Worm (Caenorhabditis elegans) whole organism, late embryonic: ENCODE measurements around the gene C15B12.3.

Source experiments
- C08G9.2 ChIP-seq: sonication (generic microtip); optimal IDR thresholded peaks from 2 replicates; lab custom pipeline; 2016; ENCODE audit warnings: mild to moderate bottlenecking, missing genetic modification characterization, moderate library complexity, missing compliant biosample characterization
- C38D4.7 ChIP-seq: fragments of 200-800 bp; sonication (Bioruptor generic); optimal IDR thresholded peaks from 2 replicates; lab custom pipeline; 2018; ENCODE audit warnings: mild to moderate bottlenecking, missing genetic modification characterization, moderate library complexity, missing compliant biosample characterization
- T23F11.4 ChIP-seq: fragments of 200-800 bp; sonication (Bioruptor generic); optimal IDR thresholded peaks from 2 replicates; lab custom pipeline; 2018; ENCODE audit warnings: mild to moderate bottlenecking, missing genetic modification characterization, missing compliant biosample characterization
- Y22D7AL.16 ChIP-seq: sonication (generic microtip); optimal IDR thresholded peaks from 2 replicates; lab custom pipeline; 2016; ENCODE audit warnings: missing genetic modification characterization, missing compliant biosample characterization
- ceh-18 ChIP-seq: sonication (generic microtip); optimal IDR thresholded peaks from 2 replicates; lab custom pipeline; 2016; ENCODE audit warnings: missing genetic modification characterization, missing compliant biosample characterization
- ceh-22 ChIP-seq: sonication (generic microtip); optimal IDR thresholded peaks from 2 replicates; lab custom pipeline; 2017; ENCODE audit warnings: missing biosample characterization, missing genetic modification characterization
- ceh-24 ChIP-seq: sonication (generic microtip); optimal IDR thresholded peaks from 2 replicates; lab custom pipeline; 2016; ENCODE audit warnings: mild to moderate bottlenecking, missing genetic modification characterization, missing compliant biosample characterization
- ceh-30 ChIP-seq: fragments of 150-350 bp; optimal IDR thresholded peaks from 2 replicates; lab custom pipeline; 2014; ENCODE audit warnings: missing biosample characterization, missing genetic modification characterization
- ceh-31 ChIP-seq: sonication (generic microtip); optimal IDR thresholded peaks from 2 replicates; lab custom pipeline; 2016; ENCODE audit warnings: missing genetic modification characterization, missing compliant biosample characterization
- ceh-48 ChIP-seq: sonication (generic microtip); optimal IDR thresholded peaks from 2 replicates; lab custom pipeline; 2016; ENCODE audit warnings: missing genetic modification characterization, inconsistent platforms, missing compliant biosample characterization
- ceh-6 ChIP-seq: fragments of 200-800 bp; sonication (Bioruptor generic); optimal IDR thresholded peaks from 2 replicates; lab custom pipeline; 2018; ENCODE audit warnings: mild to moderate bottlenecking, missing genetic modification characterization, missing compliant biosample characterization
- ceh-9 ChIP-seq: sonication (generic microtip); optimal IDR thresholded peaks from 2 replicates; lab custom pipeline; 2016; ENCODE audit warnings: mild to moderate bottlenecking, missing genetic modification characterization, inconsistent platforms, missing compliant biosample characterization
- che-1 ChIP-seq: sonication (generic microtip); optimal IDR thresholded peaks from 2 replicates; lab custom pipeline; 2016; ENCODE audit warnings: mild to moderate bottlenecking, missing genetic modification characterization, missing compliant biosample characterization
- dmd-4 ChIP-seq: sonication (generic microtip); optimal IDR thresholded peaks from 2 replicates; lab custom pipeline; 2016; ENCODE audit warnings: borderline replicate concordance, missing genetic modification characterization, missing compliant biosample characterization
- elt-2 ChIP-seq: sonication (generic microtip); optimal IDR thresholded peaks from 2 replicates; lab custom pipeline; 2016; ENCODE audit warnings: missing genetic modification reagents, missing genetic modification characterization, missing compliant biosample characterization
- ets-4 ChIP-seq: sonication (generic microtip); optimal IDR thresholded peaks from 2 replicates; lab custom pipeline; 2016; ENCODE audit warnings: missing genetic modification characterization, missing compliant biosample characterization
- fkh-10 ChIP-seq: fragments of 150-350 bp; optimal IDR thresholded peaks from 2 replicates; lab custom pipeline; 2014; ENCODE audit warnings: missing biosample characterization, missing genetic modification reagents, missing genetic modification characterization
- fkh-6 ChIP-seq: sonication (generic microtip); optimal IDR thresholded peaks from 2 replicates; lab custom pipeline; 2016; ENCODE audit warnings: missing genetic modification characterization, missing compliant biosample characterization
- gmeb-2 ChIP-seq: sonication (generic microtip); optimal IDR thresholded peaks from 2 replicates; lab custom pipeline; 2016; ENCODE audit warnings: missing genetic modification characterization, inconsistent platforms, missing compliant biosample characterization
- hlh-13 ChIP-seq: fragments of 200-800 bp; sonication (Bioruptor generic); optimal IDR thresholded peaks from 2 replicates; lab custom pipeline; 2018; ENCODE audit warnings: mild to moderate bottlenecking, missing genetic modification characterization, missing compliant biosample characterization
- hlh-15 ChIP-seq: sonication (generic microtip); optimal IDR thresholded peaks from 2 replicates; lab custom pipeline; 2016; ENCODE audit warnings: missing genetic modification characterization, missing compliant biosample characterization
- hlh-30 ChIP-seq: sonication (generic microtip); optimal IDR thresholded peaks from 2 replicates; lab custom pipeline; 2017; ENCODE audit warnings: antibody characterized with exemption, missing genetic modification characterization, missing compliant biosample characterization; ENCODE audit not compliant: insufficient read depth
- hlh-6 ChIP-seq: sonication (generic microtip); optimal IDR thresholded peaks from 2 replicates; lab custom pipeline; 2016; ENCODE audit warnings: missing genotype, missing genetic modification characterization, missing compliant biosample characterization
- hlh-8 ChIP-seq: sonication (generic microtip); optimal IDR thresholded peaks from 2 replicates; lab custom pipeline; 2016; ENCODE audit warnings: missing genotype, missing genetic modification characterization, missing compliant biosample characterization
- lim-6 ChIP-seq: sonication (generic microtip); optimal IDR thresholded peaks from 2 replicates; lab custom pipeline; 2016; ENCODE audit warnings: missing genetic modification characterization, missing compliant biosample characterization
- nfya-1 ChIP-seq: sonication (generic microtip); optimal IDR thresholded peaks from 2 replicates; lab custom pipeline; 2017; ENCODE audit warnings: missing genetic modification characterization, mild to moderate bottlenecking, missing compliant biosample characterization, antibody characterized with exemption, moderate library complexity
- nhr-11 ChIP-seq: fragments of 150-350 bp; optimal IDR thresholded peaks from 2 replicates; lab custom pipeline; 2014; ENCODE audit warnings: missing biosample characterization, missing genetic modification characterization
- odd-2 ChIP-seq: sonication (generic microtip); optimal IDR thresholded peaks from 2 replicates; lab custom pipeline; 2017; ENCODE audit warnings: antibody characterized with exemption, mild to moderate bottlenecking, missing genetic modification characterization, missing compliant biosample characterization
- pax-1 ChIP-seq: fragments of 150-350 bp; optimal IDR thresholded peaks from 2 replicates; lab custom pipeline; 2014; ENCODE audit warnings: missing biosample characterization, missing genetic modification characterization
- pha-4 ChIP-seq: fragments of 150-350 bp; optimal IDR thresholded peaks from 2 replicates; lab custom pipeline; 2018; ENCODE audit warnings: missing biosample characterization, missing genetic modification reagents, missing genetic modification characterization
- ref-2 ChIP-seq: sonication (generic microtip); optimal IDR thresholded peaks from 2 replicates; lab custom pipeline; 2016; ENCODE audit warnings: missing genetic modification characterization, missing compliant biosample characterization
- rnt-1 ChIP-seq: sonication (generic microtip); optimal IDR thresholded peaks from 2 replicates; lab custom pipeline; 2016; ENCODE audit warnings: missing genetic modification characterization, missing compliant biosample characterization
- sox-4 ChIP-seq: sonication (generic microtip); optimal IDR thresholded peaks from 2 replicates; lab custom pipeline; 2017; ENCODE audit warnings: mild to moderate bottlenecking, missing genetic modification characterization, inconsistent platforms, missing compliant biosample characterization
- syd-9 ChIP-seq: sonication (generic microtip); optimal IDR thresholded peaks from 2 replicates; lab custom pipeline; 2016; ENCODE audit warnings: mild to moderate bottlenecking, missing genetic modification characterization, moderate library complexity, missing compliant biosample characterization
- tbx-2 ChIP-seq: sonication (generic microtip); optimal IDR thresholded peaks from 2 replicates; lab custom pipeline; 2016; ENCODE audit warnings: missing genetic modification characterization, missing compliant biosample characterization
- ttx-3 ChIP-seq: sonication (generic microtip); optimal IDR thresholded peaks from 2 replicates; lab custom pipeline; 2016; ENCODE audit warnings: missing genetic modification reagents, missing genetic modification characterization, missing compliant biosample characterization
- zip-5 ChIP-seq: sonication (generic microtip); optimal IDR thresholded peaks from 2 replicates; lab custom pipeline; 2016; ENCODE audit warnings: missing genetic modification characterization, missing compliant biosample characterization

Gene C15B12.3

ce11 chrX:6499736-6500135 lies 32.4 kb upstream of the C15B12.3 start, which contains the start of gene actl-1:
Gene actl-1, minus strand, starts transcription at chrX:6499836.
- TF ChIP-seq sox-4, result no peak
- no peak for TF ChIP-seq nhr-11
- TF ChIP-seq ttx-3 (tag; lab: Kevin White, UChicago), result no peak
- no peak for TF ChIP-seq pha-4
- TF ChIP-seq ceh-31 (tag; lab: Kevin White, UChicago), result no peak

DNA sequence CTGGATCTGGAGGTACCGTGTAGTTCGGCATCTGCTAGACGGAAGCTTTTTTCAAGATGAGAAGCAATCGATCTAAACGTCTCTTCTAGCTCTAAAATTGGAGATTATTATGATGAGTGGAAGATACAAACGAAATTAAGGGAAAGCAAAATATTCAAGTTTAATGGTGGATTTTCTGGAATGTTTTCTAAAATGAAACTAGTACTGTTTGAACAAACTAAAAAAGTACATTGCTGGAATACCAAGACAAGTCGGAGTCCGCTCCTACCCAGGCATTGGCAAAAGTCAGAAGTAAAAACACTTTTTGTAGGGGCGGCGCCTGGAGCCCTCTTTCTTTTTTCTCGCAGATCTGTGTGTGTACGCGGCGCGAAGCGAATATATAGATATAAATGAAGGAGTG lies 17.4 kb upstream of the C15B12.3 start, which contains the start of gene gar-1:
TSS of gene gar-1 (minus strand) at position 101 of the 400 bp plus-strand sequence.
- TF ChIP-seq rnt-1 (tag; lab: Kevin White, UChicago), result no peak
- no peak for TF ChIP-seq pax-1
- no peak for TF ChIP-seq hlh-30 (tag; lab: Kevin White, UChicago)
- no peak for TF ChIP-seq C08G9.2
- TF ChIP-seq hlh-6 (tag; lab: Kevin White, UChicago), result no peak
- no peak for TF ChIP-seq nfya-1
- TF ChIP-seq che-1 (tag; lab: Kevin White, UChicago), result no peak
- no peak for TF ChIP-seq ceh-22 (tag; lab: Kevin White, UChicago)
- no peak for TF ChIP-seq ttx-3 (tag; lab: Kevin White, UChicago)
- no peak for TF ChIP-seq C38D4.7 (GFP tag; lab: Kevin White, UChicago)
- TF ChIP-seq dmd-4 (tag; lab: Kevin White, UChicago), result no peak
- TF ChIP-seq tbx-2, result no peak
- no peak for TF ChIP-seq gmeb-2 (tag; lab: Kevin White, UChicago)
- no peak for TF ChIP-seq syd-9 (tag; lab: Kevin White, UChicago)
- no peak for TF ChIP-seq hlh-8
- no peak for TF ChIP-seq Y22D7AL.16 (tag; lab: Kevin White, UChicago)
- TF ChIP-seq ceh-30 (tag; lab: Kevin White, UChicago), result no peak
- no peak for TF ChIP-seq ets-4 (tag; lab: Kevin White, UChicago)

- TF ChIP-seq elt-2 (tag; lab: Kevin White, UChicago) (peak; percentile 59), ceh-9 (tag; lab: Kevin White, UChicago) (no peak)
Observed at ce11 chrX:6476540-6476939, 9.2 kb upstream of the C15B12.3 start, which contains the start of gene C15B12.1. Gene C15B12.1, plus strand, starts transcription at chrX:6476810.

ce11 chrX:6473698-6474314 lies 6.4 kb upstream of the C15B12.3 start, which contains the start of the genes C15B12.4 and C15B12.8:
Gene C15B12.4, minus strand, starts transcription at chrX:6473748.
Gene C15B12.8, plus strand, starts transcription at chrX:6474264.
- TF ChIP-seq elt-2 (tag; lab: Kevin White, UChicago) (peak; percentile 54), ceh-18 (tag; lab: Kevin White, UChicago) (no peak), hlh-15 (tag; lab: Kevin White, UChicago) (no peak)

DNA sequence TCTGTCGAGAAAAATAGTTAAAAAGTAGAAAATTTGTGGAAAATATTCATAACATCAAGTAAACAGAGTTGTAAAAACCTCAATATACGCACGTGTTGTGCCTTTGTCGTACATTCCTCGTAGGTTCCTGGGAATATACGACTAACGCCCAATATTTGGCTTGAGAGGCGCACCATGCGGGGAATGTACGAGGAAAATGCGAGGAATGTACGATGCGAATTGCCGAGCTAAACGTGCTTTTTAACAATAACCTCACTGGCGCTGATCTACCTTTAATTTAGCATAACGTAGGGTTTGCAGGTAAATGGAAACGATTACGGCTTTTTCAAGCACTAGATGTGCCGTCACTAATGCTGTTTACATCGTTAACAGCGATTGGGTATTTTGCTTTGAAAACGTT lies 1.1 kb upstream of the C15B12.3 start, which contains the start of gene C15B12.9:
TSS of gene C15B12.9 (plus strand) at position 301 of the 400 bp plus-strand sequence.
- no peak for TF ChIP-seq ceh-24
- no peak for TF ChIP-seq T23F11.4 (GFP tag; lab: Kevin White, UChicago)
- TF ChIP-seq zip-5 (tag; lab: Kevin White, UChicago), result no peak
- TF ChIP-seq ceh-31 (tag; lab: Kevin White, UChicago), result no peak
- no peak for TF ChIP-seq fkh-6 (tag; lab: Kevin White, UChicago)
- no peak for TF ChIP-seq hlh-13 (GFP tag; lab: Kevin White, UChicago)
- no peak for TF ChIP-seq ref-2 (tag; lab: Kevin White, UChicago)
- no peak for TF ChIP-seq fkh-10 (GFP tag; lab: Kevin White, UChicago)
- no peak for TF ChIP-seq lim-6 (tag; lab: Kevin White, UChicago)
- no peak for TF ChIP-seq ceh-48 (tag; lab: Kevin White, UChicago)
- TF ChIP-seq tbx-2, result no peak
- no peak for TF ChIP-seq sox-4
- TF ChIP-seq ceh-6 (GFP tag; lab: Kevin White, UChicago), result no peak
- no peak for TF ChIP-seq odd-2 (tag; lab: Kevin White, UChicago)
- TF ChIP-seq rnt-1 (tag; lab: Kevin White, UChicago), result no peak
- no peak for TF ChIP-seq pax-1
- no peak for TF ChIP-seq C08G9.2
- TF ChIP-seq che-1 (tag; lab: Kevin White, UChicago), result no peak
- TF ChIP-seq, all 69 proteins: peak for 0
